Fruit fly (Drosophila melanogaster) S2 (cell line): ENCODE data around the gene CG12116.

ENCODE experiments used
- CG8478 ChIP-seq: fragments of >200 bp; optimal IDR thresholded peaks from 2 replicates; lab custom pipeline; 2018
- CTCF ChIP-seq, 2 experiments: fragments of >200 bp; optimal IDR thresholded peaks; 2 replicates each; lab custom pipeline; 2018

The CG12116 gene

DNA sequence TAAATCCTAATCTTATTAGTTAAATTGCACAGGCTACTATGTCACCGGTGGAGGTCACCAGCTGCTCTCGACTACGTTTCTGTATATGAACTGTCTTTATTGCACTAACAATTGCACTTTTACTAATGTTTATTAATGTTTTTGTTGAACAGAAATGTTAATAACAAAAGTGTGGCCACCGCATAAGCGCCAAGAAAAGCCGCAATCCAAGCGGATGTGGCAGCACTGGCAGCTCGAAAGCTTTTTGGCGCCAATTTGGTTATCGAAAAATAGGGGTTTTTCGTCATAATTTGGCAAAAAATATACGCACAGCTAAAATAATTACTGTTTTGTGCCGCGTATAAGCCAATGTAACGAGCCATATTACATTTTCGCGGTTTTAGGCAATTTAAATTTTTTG, 26.7 kb downstream of the CG12116 start, which contains the start of gene CG12123:
CG12123 (minus strand) TSS at position 188 of the 400 bp plus-strand sequence.
- no peak for TF ChIP-seq CG8478 (lab: Kevin White, UChicago)
- no peak for TF ChIP-seq CTCF (optimal IDR thresholded peaks at IDR 0.05; lab: Kevin White, UChicago)

DNA sequence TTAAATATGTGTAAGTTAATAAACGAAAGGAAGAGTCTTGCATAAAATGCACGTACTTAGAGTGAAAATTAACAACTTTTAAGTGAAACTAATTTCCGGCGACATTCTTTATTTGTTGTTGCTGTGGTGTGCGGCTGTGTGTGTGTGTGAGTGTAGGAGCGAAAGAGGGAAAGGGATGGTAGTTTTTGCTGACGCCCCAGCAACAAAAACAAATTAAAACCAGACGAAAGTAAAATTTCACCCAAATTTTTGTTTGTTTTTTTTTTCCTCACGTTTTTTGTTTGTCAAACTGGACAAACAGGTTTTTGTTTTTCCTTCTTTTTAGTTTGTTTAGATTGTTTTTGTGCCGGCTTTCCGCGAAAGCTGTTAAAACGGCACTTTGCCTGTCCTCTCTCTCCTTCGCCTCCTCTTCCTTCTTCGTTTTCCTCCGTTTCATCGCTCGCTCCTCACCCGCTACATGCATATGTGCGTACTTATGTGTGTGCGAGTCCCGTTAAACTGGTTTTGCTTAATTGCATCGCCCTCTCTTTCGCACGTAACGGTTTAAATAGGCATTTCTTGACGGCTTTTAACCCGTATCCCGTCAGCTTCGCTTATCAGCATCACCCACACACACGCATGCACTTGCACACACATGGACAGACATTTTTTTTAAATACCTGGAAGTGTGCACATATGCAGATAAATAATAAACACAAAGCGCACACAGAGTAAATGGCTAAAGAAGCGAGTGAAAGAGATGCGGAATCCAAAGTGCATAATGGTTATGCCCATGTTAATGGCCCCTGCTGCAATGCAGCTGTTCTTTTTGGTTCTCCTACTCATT, 31.3 kb downstream of the CG12116 start, which contains the start of gene Miga:
Miga (minus strand) TSS at position 536 of the 826 bp plus-strand sequence.
- TF ChIP-seq CG8478 (lab: Kevin White, UChicago) (no peak), CTCF (optimal IDR thresholded peaks at IDR 0.05; lab: Kevin White, UChicago) (no peak)

DNA sequence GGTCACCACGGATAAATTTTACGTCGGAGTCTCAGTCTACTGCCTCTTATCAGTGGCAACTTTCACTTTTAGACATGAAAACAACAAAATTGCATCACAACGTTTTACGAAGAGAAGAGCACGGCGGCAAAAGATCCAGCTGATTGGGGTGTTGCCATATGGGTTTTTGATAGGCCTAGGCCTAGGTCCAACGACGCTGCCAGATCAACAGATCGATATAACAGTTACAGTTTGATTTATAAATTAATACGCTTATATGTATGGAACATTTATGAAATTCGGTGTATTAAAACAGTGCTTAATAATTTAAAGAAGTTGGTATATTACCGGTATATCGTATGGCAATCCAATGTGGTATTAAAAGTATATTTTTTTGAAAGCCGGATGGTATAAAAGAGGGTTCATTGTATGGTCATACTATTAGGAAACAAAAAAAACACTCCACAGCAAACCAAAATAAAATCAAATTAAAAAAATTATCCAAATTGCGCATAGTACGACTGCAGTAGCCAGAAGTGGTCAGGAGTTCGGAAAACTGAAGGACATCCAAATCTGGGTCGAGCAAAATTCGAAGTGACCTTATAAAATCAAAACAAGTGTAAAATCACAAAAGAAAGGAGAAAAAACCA, 32.0 kb downstream of the CG12116 start, which contains the start of gene CG1440:
CG1440 (plus strand) TSS at position 402 of the 629 bp plus-strand sequence.
- TF ChIP-seq CTCF (optimal IDR thresholded peaks at IDR 0.05; lab: Kevin White, UChicago), result no peak

- TF ChIP-seq CTCF (optimal IDR thresholded peaks at IDR 0.05; lab: Kevin White, UChicago) (no peak), CG8478 (lab: Kevin White, UChicago) (no peak)
Measured at dm6 chrX:8433709-8434108, 35.1 kb downstream of the CG12116 start, which contains the start of gene CG32712. CG32712 (minus strand) TSS chrX:8433809.

DNA sequence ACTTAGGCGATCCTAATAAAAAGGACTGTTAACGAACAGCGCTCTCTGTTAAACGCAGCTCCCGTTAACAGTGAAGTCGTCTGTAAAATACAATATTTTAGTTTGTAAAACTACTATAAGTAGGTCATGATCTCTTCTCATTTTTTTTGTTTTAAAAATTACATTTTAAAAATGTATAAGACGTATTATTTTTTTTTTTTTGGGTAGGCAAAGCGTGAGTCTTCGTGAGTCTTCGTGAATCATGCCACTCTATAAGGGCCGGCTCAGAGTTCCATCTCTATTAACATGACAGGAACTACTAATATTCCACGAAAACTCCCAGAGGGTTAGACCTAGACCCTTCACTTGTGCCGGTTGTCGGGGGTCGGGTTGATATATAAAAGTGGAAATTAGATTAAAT, 46.2 kb downstream of the CG12116 start:
- no peak for TF ChIP-seq CTCF (optimal IDR thresholded peaks at IDR 0.05; lab: Kevin White, UChicago)
- no peak for TF ChIP-seq CG8478 (lab: Kevin White, UChicago)

DNA sequence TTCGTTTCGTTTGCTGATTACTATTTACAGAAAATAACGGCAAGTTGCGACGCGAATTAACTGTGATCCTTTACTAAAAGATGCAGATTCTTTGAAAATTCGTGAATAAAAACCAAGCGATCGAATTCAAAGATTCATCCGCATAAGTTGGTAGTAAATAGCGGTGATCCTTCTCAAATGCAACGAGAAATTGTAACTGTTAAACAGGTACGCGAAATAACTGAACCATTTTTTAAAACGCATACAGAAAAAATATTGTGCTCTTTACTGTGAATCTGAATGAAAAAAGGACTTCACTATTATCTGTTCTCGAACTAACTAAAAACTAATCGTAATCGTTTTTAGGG, 47.4 kb downstream of the CG12116 start:
- TF ChIP-seq CTCF (optimal IDR thresholded peaks at IDR 0.05; lab: Kevin White, UChicago), result no peak
- no peak for TF ChIP-seq CG8478 (lab: Kevin White, UChicago)

- TF ChIP-seq CG8478 (lab: Kevin White, UChicago) (no peak), CTCF (optimal IDR thresholded peaks at IDR 0.05; lab: Kevin White, UChicago) (no peak)
Measured at dm6 chrX:8420772-8421448, 47.9 kb downstream of the CG12116 start.

- no peak for TF ChIP-seq CG8478 (lab: Kevin White, UChicago)
- no peak for TF ChIP-seq CTCF (optimal IDR thresholded peaks at IDR 0.05; lab: Kevin White, UChicago)
Measured at dm6 chrX:8419534-8419933, 49.3 kb downstream of the CG12116 start.
